Worm (Caenorhabditis elegans): Measurements from ENCODE around the gene ilys-5.

DNA sequence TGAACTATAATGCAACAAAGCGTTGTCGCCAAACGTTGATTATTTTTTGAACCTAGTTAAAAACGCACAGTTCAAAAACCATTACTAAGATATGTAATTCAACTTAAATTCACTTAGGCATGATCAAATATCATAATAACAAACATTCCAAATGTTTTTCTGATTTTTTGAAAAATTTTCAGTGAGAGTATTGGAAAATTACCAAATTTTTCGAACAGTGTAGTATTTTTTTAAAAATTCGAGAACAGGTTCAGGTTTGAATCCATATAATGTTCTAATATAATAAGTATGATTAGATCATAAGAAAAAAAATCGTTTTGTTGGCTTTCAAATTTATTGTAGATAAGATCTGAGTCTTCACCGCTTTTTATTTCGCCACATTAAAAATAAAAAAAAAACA is 17.0 kb upstream of the ilys-5 start:
- no peak for TF ChIP-seq dao-5 (tag; optimal IDR thresholded peaks at IDR 0.05)
- TF ChIP-seq W03F9.2 (tag; optimal IDR thresholded peaks at IDR 0.05): no peak

Data from whole organism, L4/young adult.